Worm (Caenorhabditis elegans): ENCODE data around the gene abhd-3.2.

- TF ChIP-seq ztf-29 (GFP tag; IDR thresholded peaks at IDR 0.05) (no peak), ztf-23 (GFP tag; IDR thresholded peaks at IDR 0.05) (no peak), klf-2 (GFP tag; conservative IDR thresholded peaks at IDR 0.05) (no peak)
Observed at ce11 chrX:1014708-1015107, 36.9 kb upstream of the abhd-3.2 start.

All from whole organism, midembryonic.